Fruit fly (Drosophila melanogaster): ENCODE results near the gene Alg9.

dm6 chr3R:25247379-25247869 is 26.0 kb downstream of the Alg9 start, which contains the start of the genes RpS27 and Nup37:
- TF ChIP-seq Hr83 (GFP tag; optimal IDR thresholded peaks at IDR 0.05; ENCODE audit: poor library complexity, severe bottlenecking) (peak; percentile 99), psq (GFP tag; optimal IDR thresholded peaks at IDR 0.05) (peak; percentile 89), OdsH (GFP tag; optimal IDR thresholded peaks at IDR 0.05) (peak; percentile 95), h (GFP tag; optimal IDR thresholded peaks at IDR 0.05) (peak; percentile 96)
